Worm (Caenorhabditis elegans): Measurements from ENCODE around the gene gnrr-4.

gnrr-4 gene

DNA sequence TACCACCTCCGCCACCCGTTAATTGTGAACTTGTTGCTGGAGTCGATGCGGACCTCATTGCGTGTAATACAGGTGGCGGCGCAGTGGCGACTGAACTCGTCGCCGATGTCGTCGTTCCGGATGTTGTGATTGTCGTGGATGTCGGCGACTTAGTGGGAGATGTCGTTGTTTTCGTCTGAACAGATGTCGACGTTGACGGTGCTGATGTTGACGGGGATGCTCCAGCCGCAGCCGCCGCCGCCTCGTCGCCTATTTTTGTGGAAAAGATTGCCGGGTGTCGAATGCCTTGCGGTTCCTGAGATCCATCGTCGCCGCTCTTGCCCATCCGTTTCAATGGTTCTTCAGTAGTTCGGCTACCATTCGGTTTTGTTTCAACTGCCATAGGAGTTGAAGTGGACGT lies 22.2 kb downstream of the gnrr-4 start:
- TF ChIP-seq sox-4 (tag; optimal IDR thresholded peaks at IDR 0.05), result no peak
- TF ChIP-seq grh-1 (GFP tag; IDR thresholded peaks at IDR 0.05), result no peak

DNA sequence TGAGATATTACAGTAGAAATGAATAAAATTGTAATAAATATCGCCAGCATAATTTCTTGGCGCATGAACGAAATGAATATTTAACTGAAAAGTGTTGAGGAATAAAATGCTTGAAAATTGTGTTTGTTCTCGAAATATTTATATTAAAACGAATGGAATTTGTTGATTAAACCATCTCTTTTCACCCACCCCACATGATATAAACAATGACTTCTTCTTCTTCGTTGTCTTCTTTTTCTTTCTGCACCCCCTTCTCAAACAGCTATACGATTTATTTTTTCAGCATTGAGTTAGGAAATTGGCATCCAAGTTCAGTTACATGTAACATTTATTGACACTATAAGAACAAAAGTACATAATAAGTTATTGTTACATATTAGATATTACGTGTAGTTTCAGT lies 23.0 kb downstream of the gnrr-4 start, which contains the start of gene C41G11.1:
Gene C41G11.1 (minus strand): TSS at position 101 of the 400 bp plus-strand sequence.
- TF ChIP-seq lin-39 (tag; optimal IDR thresholded peaks at IDR 0.05), result no peak
- TF ChIP-seq fkh-4 (tag; optimal IDR thresholded peaks at IDR 0.05; ENCODE audit: borderline replicate concordance), result no peak
- TF ChIP-seq hlh-4 (tag; optimal IDR thresholded peaks at IDR 0.05), result no peak
- TF ChIP-seq ets-5 (GFP tag; IDR thresholded peaks at IDR 0.05), result no peak
- no peak for TF ChIP-seq blmp-1 (tag; optimal IDR thresholded peaks at IDR 0.05)
- no peak for TF ChIP-seq sox-4 (tag; optimal IDR thresholded peaks at IDR 0.05)
- TF ChIP-seq nhr-19 (GFP tag; conservative IDR thresholded peaks at IDR 0.05), result no peak
- no peak for TF ChIP-seq ces-1 (GFP tag; optimal IDR thresholded peaks at IDR 0.05)
- TF ChIP-seq hlh-17 (GFP tag; optimal IDR thresholded peaks at IDR 0.05; ENCODE audit: borderline replicate concordance), result no peak
- TF ChIP-seq pax-3 (tag; optimal IDR thresholded peaks at IDR 0.05), result no peak
- no peak for TF ChIP-seq hpl-2 (GFP tag; optimal IDR thresholded peaks at IDR 0.05)
- no peak for TF ChIP-seq nhr-237 (tag; optimal IDR thresholded peaks at IDR 0.05)
- no peak for TF ChIP-seq ztf-4 (tag; optimal IDR thresholded peaks at IDR 0.05)
- TF ChIP-seq skn-1 (tag; optimal IDR thresholded peaks at IDR 0.05), result no peak
- TF ChIP-seq aha-1 (tag; optimal IDR thresholded peaks at IDR 0.05), result no peak

DNA sequence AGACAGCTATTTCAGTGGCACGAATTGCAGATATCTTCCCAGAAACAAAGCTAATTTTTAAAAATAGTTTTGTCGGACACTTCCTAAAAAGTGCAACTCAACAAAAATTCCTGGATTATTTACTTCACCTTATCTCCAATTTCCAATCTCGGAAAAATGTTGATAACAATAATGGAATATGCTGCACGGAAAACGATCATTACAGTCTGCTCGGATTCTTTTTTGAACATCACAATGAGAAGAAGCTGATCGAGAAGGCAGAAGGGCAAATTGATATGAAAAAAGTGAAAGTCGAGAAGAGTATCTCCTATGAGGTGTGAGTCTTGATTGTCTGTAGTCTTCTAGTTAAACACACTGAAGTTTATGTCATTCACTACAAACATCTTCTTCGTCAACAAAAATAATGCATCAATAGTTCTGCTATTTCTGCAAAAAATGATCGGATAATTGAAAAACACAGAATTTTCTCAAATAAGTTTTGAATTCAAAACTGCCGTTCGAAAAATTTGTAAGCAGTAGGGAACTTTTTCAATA lies 27.2 kb downstream of the gnrr-4 start:
- TF ChIP-seq elt-2 (tag; optimal IDR thresholded peaks at IDR 0.05) (peak; percentile 22), lsy-2 (tag; optimal IDR thresholded peaks at IDR 0.05) (no peak), pax-3 (tag; optimal IDR thresholded peaks at IDR 0.05) (no peak), efl-1 (optimal IDR thresholded peaks at IDR 0.05) (no peak), efl-1 (GFP tag; optimal IDR thresholded peaks at IDR 0.05 in 1 of 2) (peak in 1 of 2 experiments; percentile 18)

DNA sequence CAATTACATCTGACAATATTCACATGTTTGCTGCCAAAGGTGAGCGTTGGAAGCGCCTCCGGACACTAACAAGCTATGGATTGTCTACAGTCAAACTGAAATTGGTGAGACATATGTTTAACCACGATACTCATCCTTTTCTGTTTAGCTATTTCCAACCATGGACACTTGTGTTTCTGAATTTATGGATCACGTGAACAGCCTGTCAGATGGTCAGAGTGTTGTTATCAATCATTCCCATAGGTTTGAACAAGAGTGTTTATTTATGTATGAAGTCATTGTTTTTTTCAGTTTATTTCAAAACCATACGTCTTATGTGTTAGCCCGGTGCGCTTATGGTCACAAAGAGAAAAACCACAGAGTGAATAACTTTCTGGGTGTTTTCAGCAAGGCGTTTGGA lies 27.7 kb downstream of the gnrr-4 start:
- TF ChIP-seq rnt-1 (tag; optimal IDR thresholded peaks at IDR 0.05) (no peak), nhr-71 (tag; optimal IDR thresholded peaks at IDR 0.05) (peak; percentile 35), isw-1 (GFP tag; IDR thresholded peaks at IDR 0.05) (no peak), nhr-90 (tag; optimal IDR thresholded peaks at IDR 0.05; ENCODE audit: poor library complexity) (peak; percentile 27), efl-1 (optimal IDR thresholded peaks at IDR 0.05) (no peak), efl-1 (GFP tag; optimal IDR thresholded peaks at IDR 0.05 in 1 of 2) (peak in 1 of 2 experiments; percentile 29), ztf-4 (tag; optimal IDR thresholded peaks at IDR 0.05) (no peak), lin-35 (GFP tag; optimal IDR thresholded peaks at IDR 0.05) (peak in 1 of 2 experiments; percentile 53), skn-1 (tag; optimal IDR thresholded peaks at IDR 0.05) (no peak), elt-3 (tag; optimal IDR thresholded peaks at IDR 0.05) (peak in 1 of 6 experiments; percentile 24), ztf-11 (tag; optimal IDR thresholded peaks at IDR 0.05) (no peak), egl-13 (tag; optimal IDR thresholded peaks at IDR 0.05) (no peak), mef-2 (tag; optimal IDR thresholded peaks at IDR 0.05) (no peak), fos-1 (tag; optimal IDR thresholded peaks at IDR 0.05) (no peak), nhr-20 (tag; optimal IDR thresholded peaks at IDR 0.05) (peak; percentile 36)

DNA sequence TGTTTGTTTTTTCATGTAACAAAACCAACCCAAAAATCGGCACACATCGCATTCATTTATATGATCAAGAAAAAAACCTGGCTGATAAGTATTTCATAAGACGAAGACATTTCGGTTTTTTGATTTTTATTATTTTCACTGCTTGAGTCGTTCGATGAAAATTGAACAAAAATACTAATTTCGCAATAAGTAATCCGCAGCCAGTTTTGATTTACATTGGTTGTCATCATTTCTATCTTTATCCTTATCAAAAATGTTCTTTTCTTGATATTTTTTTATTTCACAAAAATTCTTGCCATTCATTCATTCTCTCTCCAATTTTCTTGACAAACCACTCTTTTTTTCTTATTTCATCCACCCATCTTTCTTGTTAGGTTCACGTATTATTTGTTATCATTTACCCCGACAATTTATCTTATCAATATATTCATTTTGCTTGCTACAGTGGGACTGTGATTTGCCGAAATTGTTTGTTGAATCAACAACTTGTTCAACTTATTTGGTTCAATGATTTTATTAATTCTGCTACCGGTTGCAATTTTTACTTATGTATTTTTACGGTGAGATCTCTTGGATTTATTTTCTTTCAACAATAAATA lies 28.9 kb downstream of the gnrr-4 start, which contains the start of gene cyp-43A1:
Gene cyp-43A1 (plus strand): TSS at position 446 of the 599 bp plus-strand sequence.
- TF ChIP-seq elt-3 (tag; optimal IDR thresholded peaks at IDR 0.05), result peak in 4 of 6 experiments; percentile 61 to 78 (median 68)
- TF ChIP-seq lin-14 (GFP tag; optimal IDR thresholded peaks at IDR 0.05), result peak; percentile 26
- TF ChIP-seq skn-1 (tag; optimal IDR thresholded peaks at IDR 0.05), result peak; percentile 60
- TF ChIP-seq nhr-47 (tag; optimal IDR thresholded peaks at IDR 0.05), result no peak
- TF ChIP-seq tlp-1 (tag; optimal IDR thresholded peaks at IDR 0.05), result no peak
- TF ChIP-seq nhr-20 (tag; optimal IDR thresholded peaks at IDR 0.05), result peak; percentile 6
- TF ChIP-seq blmp-1 (tag; optimal IDR thresholded peaks at IDR 0.05), result peak; percentile 7
- TF ChIP-seq elt-2 (tag; optimal IDR thresholded peaks at IDR 0.05), result peak; percentile 62

All from whole organism, L1 larva.